Fruit fly (Drosophila melanogaster): ENCODE results near the gene CG44008.

- TF ChIP-seq CrebA (GFP tag; optimal IDR thresholded peaks at IDR 0.05; ENCODE audit: borderline replicate concordance) = no peak
- TF ChIP-seq Hr78 (GFP tag; optimal IDR thresholded peaks at IDR 0.05) = no peak
- TF ChIP-seq dl (GFP tag; optimal IDR thresholded peaks at IDR 0.05; ENCODE audit: insufficient read depth in 1 of 2, partially characterized antibody in 2 of 2) = no peak
- TF ChIP-seq Mio (GFP tag; optimal IDR thresholded peaks at IDR 0.05) = no peak
- TF ChIP-seq sv (GFP tag; optimal IDR thresholded peaks at IDR 0.05) = no peak
- no peak for TF ChIP-seq HLH106 (tag; optimal IDR thresholded peaks at IDR 0.05)
- no peak for TF ChIP-seq Jra (GFP tag; optimal IDR thresholded peaks at IDR 0.05)
- TF ChIP-seq Hnf4 (GFP tag; optimal IDR thresholded peaks at IDR 0.05) = no peak
- TF ChIP-seq Hr83 (GFP tag; optimal IDR thresholded peaks at IDR 0.05; ENCODE audit: poor library complexity, severe bottlenecking) = no peak
- TF ChIP-seq CG32264 (GFP tag; optimal IDR thresholded peaks at IDR 0.05) = no peak
- TF ChIP-seq psq (GFP tag; optimal IDR thresholded peaks at IDR 0.05) = no peak
- TF ChIP-seq fru (GFP tag; optimal IDR thresholded peaks at IDR 0.05) = no peak
- no peak for TF ChIP-seq h (GFP tag; optimal IDR thresholded peaks at IDR 0.05)
- TF ChIP-seq Sp1 (GFP tag; optimal IDR thresholded peaks at IDR 0.05) = no peak
Measured at dm6 chr2L:11878812-11879328, 36.6 kb upstream of the CG44008 start.

Data from whole organism, wandering third instar larva.